Worm (Caenorhabditis elegans): ENCODE data around the gene T09B9.3.

T09B9.3 gene

ce11 chrX:9782389-9782939 lies 21.3 kb upstream of the T09B9.3 start:
- TF ChIP-seq php-3 (GFP tag; IDR thresholded peaks at IDR 0.05): peak; percentile 10; the same call in 1 of the 2 replicates
- peak; percentile 58 for TF ChIP-seq pqm-1 (tag; optimal IDR thresholded peaks at IDR 0.05)
- no peak for TF ChIP-seq nhr-237 (tag; optimal IDR thresholded peaks at IDR 0.05)
- peak; percentile 44 for TF ChIP-seq aha-1 (tag)
- TF ChIP-seq D1046.2 (GFP tag; IDR thresholded peaks at IDR 0.05): no peak
- peak in 1 of 2 experiments; percentile 10 for TF ChIP-seq unc-62 (GFP tag; optimal IDR thresholded peaks at IDR 0.05 in 1 of 2)
- no peak for TF ChIP-seq unc-62 (tag; optimal IDR thresholded peaks at IDR 0.05)
- TF ChIP-seq zfp-3 (GFP tag; conservative IDR thresholded peaks at IDR 0.05): no peak
- no peak for TF ChIP-seq dmd-8 (GFP tag; IDR thresholded peaks at IDR 0.05)
- peak; percentile 23; the same call in 1 of the 2 replicates for TF ChIP-seq dmd-6 (GFP tag; IDR thresholded peaks at IDR 0.05)
- no peak for TF ChIP-seq daf-16 (GFP tag; optimal IDR thresholded peaks at IDR 0.05)
- TF ChIP-seq daf-16 (tag; optimal IDR thresholded peaks at IDR 0.05): peak; percentile 41

- TF ChIP-seq mxl-3 (GFP tag; optimal IDR thresholded peaks at IDR 0.05) (no peak), nhr-28 (tag; optimal IDR thresholded peaks at IDR 0.05) (no peak), nhr-6 (tag; optimal IDR thresholded peaks at IDR 0.05) (no peak), tag-97 (GFP tag; IDR thresholded peaks at IDR 0.05) (0 out of 2 replicates have a peak, but pooled peaks have one; percentile 69), fos-1 (tag; optimal IDR thresholded peaks at IDR 0.05) (no peak), ceh-28 (tag; optimal IDR thresholded peaks at IDR 0.05) (no peak)
Observed at ce11 chrX:9777481-9777880, 16.3 kb upstream of the T09B9.3 start, which contains the start of gene T09B9.5. T09B9.5 (plus strand) TSS chrX:9777781.

- TF ChIP-seq pha-4 (GFP tag; IDR thresholded peaks at IDR 0.05) (no peak), pha-4 (tag; optimal IDR thresholded peaks at IDR 0.05) (peak; percentile 32), hlh-11 (tag; optimal IDR thresholded peaks at IDR 0.05) (peak; percentile 31), pqm-1 (tag; optimal IDR thresholded peaks at IDR 0.05) (peak; percentile 44), rbr-2 (tag; optimal IDR thresholded peaks at IDR 0.05) (no peak), nhr-6 (tag; optimal IDR thresholded peaks at IDR 0.05) (peak; percentile 20), dmd-6 (GFP tag; IDR thresholded peaks at IDR 0.05) (peak; percentile 31; the same call in 1 of the 2 replicates), daf-16 (GFP tag; optimal IDR thresholded peaks at IDR 0.05) (no peak), daf-16 (tag; optimal IDR thresholded peaks at IDR 0.05) (peak; percentile 21), zfp-3 (GFP tag; conservative IDR thresholded peaks at IDR 0.05) (no peak), cey-2 (tag; optimal IDR thresholded peaks at IDR 0.05; ENCODE audit: borderline replicate concordance, insufficient read depth) (no peak), hmg-1.1 (GFP tag; IDR thresholded peaks at IDR 0.05) (0 out of 2 replicates have a peak, but pooled peaks have one; percentile 36), zag-1 (tag; optimal IDR thresholded peaks at IDR 0.05) (no peak), nhr-28 (tag; optimal IDR thresholded peaks at IDR 0.05) (peak; percentile 8), lin-38 (GFP tag; IDR thresholded peaks at IDR 0.05) (peak; percentile 89), dve-1 (tag; optimal IDR thresholded peaks at IDR 0.05; ENCODE audit: insufficient read depth) (peak; percentile 23), nhr-102 (tag; optimal IDR thresholded peaks at IDR 0.05) (no peak), hlh-30 (tag; optimal IDR thresholded peaks at IDR 0.05; ENCODE audit: insufficient read depth) (peak; percentile 50)
Observed at ce11 chrX:9774323-9774722, 13.2 kb upstream of the T09B9.3 start, which contains the start of gene T09B9.4. T09B9.4 (minus strand) TSS chrX:9774352.

- TF ChIP-seq cey-2 (tag; optimal IDR thresholded peaks at IDR 0.05; ENCODE audit: borderline replicate concordance, insufficient read depth) (no peak), nhr-77 (tag; optimal IDR thresholded peaks at IDR 0.05) (no peak), fos-1 (tag; optimal IDR thresholded peaks at IDR 0.05) (no peak), php-3 (GFP tag; IDR thresholded peaks at IDR 0.05) (no peak)
Observed at ce11 chrX:9764822-9765221, 3.7 kb upstream of the T09B9.3 start, which contains the start of gene slc-17.9. slc-17.9 (minus strand) TSS chrX:9764922.

- TF ChIP-seq T26A8.4 (GFP tag; IDR thresholded peaks at IDR 0.05): no peak
- TF ChIP-seq hlh-30 (tag; optimal IDR thresholded peaks at IDR 0.05; ENCODE audit: insufficient read depth): peak; percentile 36
Observed at ce11 chrX:9763903-9764302, 2.7 kb upstream of the T09B9.3 start.
